Worm (Caenorhabditis elegans) whole organism, L4 larva: Measurements from ENCODE around the gene F47B8.4.

Source experiments
- F26F4.8 ChIP-seq: fragments of 200-800 bp; sonication (Bioruptor generic); conservative IDR thresholded peaks from 2 replicates; pipeline ENCODE4 v1.3.6; 2022; ENCODE audit warnings: missing genetic modification characterization, missing compliant biosample characterization
- F44E2.7 ChIP-seq: fragments of 200-800 bp; sonication (Bioruptor generic); IDR thresholded peaks from 2 replicates; pipeline ENCODE4 v2.1.2; 2022; ENCODE audit warnings: missing genetic modification characterization, missing compliant biosample characterization
- R02D3.7 ChIP-seq: fragments of 150-350 bp; sonication (generic microtip); optimal IDR thresholded peaks from 3 replicates; lab custom pipeline; 2014; ENCODE audit warnings: missing biosample characterization, missing genetic modification characterization
- T20F7.1 ChIP-seq: fragments of 200-800 bp; sonication (Bioruptor generic); optimal IDR thresholded peaks from 2 replicates; lab custom pipeline; 2018; ENCODE audit warnings: mild to moderate bottlenecking, missing genetic modification characterization, missing compliant biosample characterization
- ZK337.2 ChIP-seq: fragments of 200-800 bp; sonication (Bioruptor generic); IDR thresholded peaks from 2 replicates; pipeline ENCODE4 v1.3.6; 2022; ENCODE audit warnings: missing genetic modification reagents, missing genetic modification characterization, missing compliant biosample characterization
- ZK546.5 ChIP-seq, 2 experiments: sonication (generic microtip); optimal IDR thresholded peaks; 2 replicates each; lab custom pipeline; 2017; ENCODE audit warnings: missing biosample characterization in 2 of 2, missing genetic modification characterization in 2 of 2
- aha-1 ChIP-seq: fragments of 150-350 bp; peaks from one replicate; lab custom pipeline; 2014; ENCODE audit warnings: missing biosample characterization, missing genetic modification characterization
- ama-1 ChIP-seq: fragments of 150-350 bp; optimal IDR thresholded peaks from 2 replicates; lab custom pipeline; 2014; ENCODE audit warnings: inconsistent platforms, mixed read lengths
- arid-1 ChIP-seq: fragments of 200-800 bp; sonication (Bioruptor generic); conservative IDR thresholded peaks from 2 replicates; pipeline ENCODE4 v1.3.6; 2022; ENCODE audit warnings: missing genetic modification reagents, missing genetic modification characterization, missing compliant biosample characterization
- ceh-44 ChIP-seq: fragments of 200-800 bp; sonication (Bioruptor generic); IDR thresholded peaks from 2 replicates; pipeline ENCODE4 v1.3.6; 2022; ENCODE audit warnings: missing genetic modification reagents, missing genetic modification characterization, missing compliant biosample characterization
- daf-19 ChIP-seq: fragments of 200-800 bp; sonication (Bioruptor generic); conservative IDR thresholded peaks from 2 replicates; pipeline ENCODE4 v1.3.6; 2022; ENCODE audit warnings: missing genetic modification characterization, missing compliant biosample characterization
- dmd-8 ChIP-seq: fragments of 200-800 bp; sonication (Bioruptor generic); IDR thresholded peaks from 2 replicates; pipeline ENCODE4 v1.3.6; 2022; ENCODE audit warnings: missing genetic modification characterization, missing compliant biosample characterization
- dpl-1 ChIP-seq: fragments of 150-350 bp; optimal IDR thresholded peaks from 2 replicates; lab custom pipeline; 2014; ENCODE audit warnings: missing biosample characterization, missing genetic modification reagents, missing genetic modification characterization
- dve-1 ChIP-seq: sonication (generic microtip); optimal IDR thresholded peaks from 2 replicates; lab custom pipeline; 2017; ENCODE audit warnings: antibody characterized with exemption, mild to moderate bottlenecking, missing genetic modification characterization, missing compliant biosample characterization; ENCODE audit not compliant: insufficient read depth
- fkh-10 ChIP-seq: fragments of 150-350 bp; optimal IDR thresholded peaks from 2 replicates; lab custom pipeline; 2014; ENCODE audit warnings: missing biosample characterization, missing genetic modification reagents, missing genetic modification characterization
- fos-1 ChIP-seq: fragments of 150-350 bp; optimal IDR thresholded peaks from 2 replicates; lab custom pipeline; 2014; ENCODE audit warnings: missing biosample characterization, missing genetic modification characterization
- hif-1 ChIP-seq, 2 experiments: sonication (generic microtip); optimal IDR thresholded peaks; 2 replicates each; lab custom pipeline; 2016 to 2017; ENCODE audit warnings: missing compliant biosample characterization in 2 of 2, missing genetic modification characterization in 2 of 2, missing genetic modification reagents in 2 of 2, missing genotype in 2 of 2, mild to moderate bottlenecking in 1 of 2
- hlh-30 ChIP-seq: sonication (generic microtip); optimal IDR thresholded peaks from 2 replicates; lab custom pipeline; 2017; ENCODE audit warnings: antibody characterized with exemption, mild to moderate bottlenecking, missing genetic modification characterization, missing compliant biosample characterization; ENCODE audit not compliant: insufficient read depth
- hmg-1.1 ChIP-seq: fragments of 200-800 bp; sonication (Bioruptor generic); IDR thresholded peaks from 2 replicates; pipeline ENCODE4 v1.3.6; 2022; ENCODE audit warnings: missing genetic modification reagents, missing genetic modification characterization, missing compliant biosample characterization
- jun-1 ChIP-seq: fragments of 150-350 bp; optimal IDR thresholded peaks from 2 replicates; lab custom pipeline; 2014; ENCODE audit warnings: missing biosample characterization, missing genetic modification reagents, missing genetic modification characterization
- lin-15B ChIP-seq: fragments of 150-350 bp; sonication (generic microtip); optimal IDR thresholded peaks from 3 replicates; lab custom pipeline; 2014; ENCODE audit warnings: missing biosample characterization, missing genetic modification characterization
- mdl-1 ChIP-seq, 2 experiments: fragments of 150-350 bp in 1 of 2; sonication (generic microtip) in 1 of 2; optimal IDR thresholded peaks; 2 replicates each; lab custom pipeline; 2014 to 2017; ENCODE audit warnings: missing biosample characterization in 2 of 2, missing genetic modification characterization in 2 of 2
- mep-1 ChIP-seq: fragments of 150-350 bp; sonication (generic microtip); optimal IDR thresholded peaks from 3 replicates; lab custom pipeline; 2014; ENCODE audit warnings: missing biosample characterization, missing genetic modification characterization
- mxl-2 ChIP-seq: fragments of 200-800 bp; sonication (Bioruptor generic); conservative IDR thresholded peaks from 2 replicates; pipeline ENCODE4 v1.3.6; 2022; ENCODE audit warnings: missing genetic modification reagents, missing genetic modification characterization, missing compliant biosample characterization
- mxl-3 ChIP-seq: fragments of 200-800 bp; sonication (Bioruptor generic); optimal IDR thresholded peaks from 2 replicates; lab custom pipeline; 2018; ENCODE audit warnings: mild to moderate bottlenecking, missing genetic modification characterization, missing compliant biosample characterization
- nhr-10 ChIP-seq: fragments of 150-350 bp; optimal IDR thresholded peaks from 2 replicates; lab custom pipeline; 2014; ENCODE audit warnings: missing biosample characterization, missing genetic modification characterization
- nhr-111 ChIP-seq: fragments of 200-800 bp; sonication (Bioruptor generic); optimal IDR thresholded peaks from 2 replicates; lab custom pipeline; 2018; ENCODE audit warnings: mild to moderate bottlenecking, missing genetic modification characterization, missing compliant biosample characterization
- nhr-237 ChIP-seq: sonication (generic microtip); optimal IDR thresholded peaks from 2 replicates; lab custom pipeline; 2017; ENCODE audit warnings: missing biosample characterization, missing genetic modification characterization
- nhr-25 ChIP-seq: sonication (generic microtip); optimal IDR thresholded peaks from 2 replicates; lab custom pipeline; 2017; ENCODE audit warnings: missing genetic modification characterization, mild to moderate bottlenecking, missing compliant biosample characterization, antibody characterized with exemption, moderate library complexity, borderline replicate concordance; ENCODE audit not compliant: insufficient read depth
- nhr-48 ChIP-seq: sonication (generic microtip); optimal IDR thresholded peaks from 2 replicates; lab custom pipeline; 2016; ENCODE audit warnings: mild to moderate bottlenecking, missing genetic modification characterization, missing compliant biosample characterization
- nhr-6 ChIP-seq: fragments of 150-350 bp; optimal IDR thresholded peaks from 2 replicates; lab custom pipeline; 2014; ENCODE audit warnings: missing biosample characterization, missing genetic modification characterization
- pha-4 ChIP-seq, 2 experiments: fragments of 150-350 bp in 1 of 2; fragments of 200-800 bp in 1 of 2; sonication (Bioruptor generic) in 1 of 2; IDR thresholded peaks in 1 of 2; optimal IDR thresholded peaks in 1 of 2; 2 replicates each; pipeline versions ENCODE4 v1.3.6 to Lab custom; 2014 to 2022; ENCODE audit warnings: missing genetic modification characterization in 2 of 2, missing genetic modification reagents in 2 of 2, missing biosample characterization in 1 of 2, missing compliant biosample characterization in 1 of 2
- php-3 ChIP-seq: fragments of 200-800 bp; sonication (Bioruptor generic); IDR thresholded peaks from 2 replicates; pipeline ENCODE4 v1.3.6; 2022; ENCODE audit warnings: missing genetic modification reagents, missing genetic modification characterization, missing compliant biosample characterization
- pqm-1 ChIP-seq: sonication (generic microtip); optimal IDR thresholded peaks from 2 replicates; lab custom pipeline; 2017; ENCODE audit warnings: missing biosample characterization, missing genetic modification characterization
- sdz-12 ChIP-seq: fragments of 200-800 bp; sonication (Bioruptor generic); optimal IDR thresholded peaks from 2 replicates; lab custom pipeline; 2018; ENCODE audit warnings: mild to moderate bottlenecking, missing genetic modification characterization, missing compliant biosample characterization
- snpc-1.2 ChIP-seq: fragments of 200-800 bp; sonication (Bioruptor generic); IDR thresholded peaks from 2 replicates; pipeline ENCODE4 v1.3.6; 2022; ENCODE audit warnings: missing genetic modification reagents, missing genetic modification characterization, missing compliant biosample characterization
- tag-97 ChIP-seq: fragments of 200-800 bp; sonication (Bioruptor generic); IDR thresholded peaks from 2 replicates; pipeline ENCODE4 v1.3.6; 2022; ENCODE audit warnings: missing genetic modification characterization, missing compliant biosample characterization
- unc-39 ChIP-seq: sonication (generic microtip); optimal IDR thresholded peaks from 2 replicates; lab custom pipeline; 2017; ENCODE audit warnings: missing biosample characterization, missing genetic modification characterization
- unc-62 ChIP-seq, 3 experiments: fragments of 150-350 bp in 1 of 3; sonication (generic microtip); optimal IDR thresholded peaks in 2 of 3; peaks in 1 of 3; 1 replicate in 1 of 3; 2 replicates in 2 of 3; lab custom pipeline; 2014 to 2017; ENCODE audit warnings: missing biosample characterization in 3 of 3, missing genetic modification characterization in 3 of 3, missing genetic modification reagents in 3 of 3, missing genotype in 1 of 3
- vab-7 ChIP-seq: fragments of 200-800 bp; sonication (Bioruptor generic); IDR thresholded peaks from 2 replicates; pipeline ENCODE4 v1.3.6; 2022; ENCODE audit warnings: missing genetic modification reagents, missing genetic modification characterization, missing compliant biosample characterization
- zag-1 ChIP-seq: fragments of 150-350 bp; optimal IDR thresholded peaks from 2 replicates; lab custom pipeline; 2014; ENCODE audit warnings: missing biosample characterization, missing genetic modification characterization
- zfp-3 ChIP-seq: fragments of 200-800 bp; sonication (Bioruptor generic); conservative IDR thresholded peaks from 2 replicates; pipeline ENCODE4 v1.3.6; 2022; ENCODE audit warnings: missing genetic modification reagents, missing genetic modification characterization, missing compliant biosample characterization
- zip-2 ChIP-seq: fragments of 150-350 bp; optimal IDR thresholded peaks from 2 replicates; lab custom pipeline; 2014; ENCODE audit warnings: missing biosample characterization, missing genetic modification characterization
- ztf-7 ChIP-seq: fragments of 150-350 bp; optimal IDR thresholded peaks from 2 replicates; lab custom pipeline; 2014; ENCODE audit warnings: missing biosample characterization, missing genetic modification characterization

F47B8.4 gene

ce11 chrV:14334901-14335300 lies 10.4 kb upstream of the F47B8.4 start, which contains the start of gene srm-5:
srm-5 (plus strand) TSS chrV:14335201.
- TF ChIP-seq aha-1 (tag; lab: Kevin White, UChicago), result no peak
- TF ChIP-seq nhr-10 (tag; lab: Kevin White, UChicago), result no peak
- TF ChIP-seq nhr-48 (tag; lab: Kevin White, UChicago), result no peak
- TF ChIP-seq nhr-237 (tag; lab: Kevin White, UChicago), result no peak
- no peak for TF ChIP-seq R02D3.7 (tag; lab: Kevin White, UChicago)
- no peak for TF ChIP-seq dmd-8 (GFP tag; lab: Robert Waterston, UW)
- TF ChIP-seq daf-19 (GFP tag; lab: Robert Waterston, UW), result no peak
- no peak for TF ChIP-seq dpl-1
- no peak for TF ChIP-seq fkh-10
- TF ChIP-seq arid-1 (GFP tag; lab: Robert Waterston, UW), result no peak
- no peak for TF ChIP-seq ZK337.2 (GFP tag; lab: Robert Waterston, UW)
- TF ChIP-seq F26F4.8 (GFP tag; lab: Robert Waterston, UW), result no peak
- no peak for TF ChIP-seq nhr-25 (tag; lab: Kevin White, UChicago)

ce11 chrV:14333116-14333515 lies 8.6 kb upstream of the F47B8.4 start, which contains the start of gene srm-4:
srm-4 (plus strand) TSS chrV:14333416.
- no peak for TF ChIP-seq unc-39
- no peak for TF ChIP-seq jun-1 (tag; lab: Kevin White, UChicago)
- TF ChIP-seq pha-4 (GFP tag; IDR thresholded peaks at IDR 0.05; lab: Robert Waterston, UW), result no peak
- TF ChIP-seq pha-4 (tag; optimal IDR thresholded peaks at IDR 0.05; lab: Kevin White, UChicago), result no peak
- no peak for TF ChIP-seq zag-1 (tag; lab: Kevin White, UChicago)
- no peak for TF ChIP-seq F44E2.7 (GFP tag; lab: Robert Waterston, UW)
- no peak for TF ChIP-seq T20F7.1 (GFP tag; lab: Kevin White, UChicago)
- no peak for TF ChIP-seq snpc-1.2 (GFP tag; lab: Robert Waterston, UW)
- no peak for TF ChIP-seq aha-1 (tag; lab: Kevin White, UChicago)
- no peak for TF ChIP-seq php-3 (GFP tag; lab: Robert Waterston, UW)
- no peak for TF ChIP-seq fkh-10
- TF ChIP-seq mep-1, result no peak
- TF ChIP-seq ama-1 (lab: Kevin White, UChicago), result no peak
- TF ChIP-seq dve-1, result no peak
- no peak for TF ChIP-seq unc-62 (GFP tag; optimal IDR thresholded peaks at IDR 0.05 in 1 of 2; lab: Kevin White, UChicago)
- TF ChIP-seq unc-62 (tag; optimal IDR thresholded peaks at IDR 0.05; lab: Kevin White, UChicago), result no peak
- no peak for TF ChIP-seq ceh-44 (GFP tag; lab: Robert Waterston, UW)
- no peak for TF ChIP-seq zip-2 (tag; lab: Kevin White, UChicago)

- TF ChIP-seq ztf-7 (tag; lab: Kevin White, UChicago), result no peak
- peak in 1 of 2 experiments; percentile 13 for TF ChIP-seq mdl-1 (tag; optimal IDR thresholded peaks at IDR 0.05; lab: Kevin White, UChicago)
Measured at ce11 chrV:14331477-14331876, 7.0 kb upstream of the F47B8.4 start, which contains the start of gene F47B8.8. F47B8.8 (plus strand) TSS chrV:14331733.

ce11 chrV:14328806-14329205 lies 4.3 kb upstream of the F47B8.4 start, which contains the start of gene pepm-1:
pepm-1 (plus strand) TSS chrV:14329106.
- TF ChIP-seq hlh-30 (tag; lab: Kevin White, UChicago) (no peak), hif-1 (tag; optimal IDR thresholded peaks at IDR 0.05; lab: Kevin White, UChicago) (no peak), ama-1 (lab: Kevin White, UChicago) (no peak), vab-7 (no peak), dmd-8 (GFP tag; lab: Robert Waterston, UW) (no peak)

ce11 chrV:14327776-14328175 lies 3.3 kb upstream of the F47B8.4 start, which contains the start of gene F47B8.5:
F47B8.5 (minus strand) TSS chrV:14327876.
- TF ChIP-seq ZK546.5 (tag; optimal IDR thresholded peaks at IDR 0.05; lab: Kevin White, UChicago), result no peak
- TF ChIP-seq lin-15B (tag; lab: Kevin White, UChicago), result no peak
- TF ChIP-seq nhr-111 (GFP tag; lab: Kevin White, UChicago), result no peak
- TF ChIP-seq mxl-3 (GFP tag; lab: Kevin White, UChicago), result no peak
- TF ChIP-seq mxl-2 (GFP tag; lab: Robert Waterston, UW), result no peak
- no peak for TF ChIP-seq tag-97 (GFP tag; lab: Robert Waterston, UW)
- no peak for TF ChIP-seq pqm-1 (tag; lab: Kevin White, UChicago)
- no peak for TF ChIP-seq sdz-12 (GFP tag; lab: Kevin White, UChicago)
- TF ChIP-seq nhr-6 (tag; lab: Kevin White, UChicago), result no peak
- no peak for TF ChIP-seq mdl-1 (tag; optimal IDR thresholded peaks at IDR 0.05; lab: Kevin White, UChicago)
- no peak for TF ChIP-seq fos-1
- no peak for TF ChIP-seq hmg-1.1 (GFP tag; lab: Robert Waterston, UW)
- TF ChIP-seq F26F4.8 (GFP tag; lab: Robert Waterston, UW), result no peak
- TF ChIP-seq zfp-3, result no peak
